Worm (Caenorhabditis elegans) whole organism, late embryonic: ENCODE results near the gene T26C5.4.
A peak's percentile ranks its signal among the peaks of the same experiment; 100 is the strongest.

Source experiments
- C08G9.2 ChIP-seq: sonication (generic microtip); optimal IDR thresholded peaks from 2 replicates; lab custom pipeline; 2016; ENCODE audit warnings: mild to moderate bottlenecking, missing genetic modification characterization, moderate library complexity, missing compliant biosample characterization
- C38D4.7 ChIP-seq: fragments of 200-800 bp; sonication (Bioruptor generic); optimal IDR thresholded peaks from 2 replicates; lab custom pipeline; 2018; ENCODE audit warnings: mild to moderate bottlenecking, missing genetic modification characterization, moderate library complexity, missing compliant biosample characterization
- F13H6.1 ChIP-seq: sonication (generic microtip); optimal IDR thresholded peaks from 2 replicates; lab custom pipeline; 2016; ENCODE audit warnings: missing genetic modification characterization, missing compliant biosample characterization
- K09A11.1 ChIP-seq: sonication (generic microtip); optimal IDR thresholded peaks from 2 replicates; lab custom pipeline; 2017; ENCODE audit warnings: antibody characterized with exemption, mild to moderate bottlenecking, missing genetic modification characterization, missing compliant biosample characterization; ENCODE audit not compliant: insufficient read depth
- Y22D7AL.16 ChIP-seq: sonication (generic microtip); optimal IDR thresholded peaks from 2 replicates; lab custom pipeline; 2016; ENCODE audit warnings: missing genetic modification characterization, missing compliant biosample characterization
- ama-1 ChIP-seq: fragments of 150-350 bp; optimal IDR thresholded peaks from 2 replicates; lab custom pipeline; 2014
- ceh-2 ChIP-seq: sonication (generic microtip); optimal IDR thresholded peaks from 2 replicates; lab custom pipeline; 2016; ENCODE audit warnings: missing genotype, missing genetic modification characterization, missing compliant biosample characterization
- ceh-34 ChIP-seq: sonication (generic microtip); optimal IDR thresholded peaks from 2 replicates; lab custom pipeline; 2016; ENCODE audit warnings: mild to moderate bottlenecking, missing genetic modification characterization, missing compliant biosample characterization
- ceh-48 ChIP-seq: sonication (generic microtip); optimal IDR thresholded peaks from 2 replicates; lab custom pipeline; 2016; ENCODE audit warnings: missing genetic modification characterization, inconsistent platforms, missing compliant biosample characterization
- ceh-6 ChIP-seq: fragments of 200-800 bp; sonication (Bioruptor generic); optimal IDR thresholded peaks from 2 replicates; lab custom pipeline; 2018; ENCODE audit warnings: mild to moderate bottlenecking, missing genetic modification characterization, missing compliant biosample characterization
- ceh-9 ChIP-seq: sonication (generic microtip); optimal IDR thresholded peaks from 2 replicates; lab custom pipeline; 2016; ENCODE audit warnings: mild to moderate bottlenecking, missing genetic modification characterization, inconsistent platforms, missing compliant biosample characterization
- elt-2 ChIP-seq: sonication (generic microtip); optimal IDR thresholded peaks from 2 replicates; lab custom pipeline; 2016; ENCODE audit warnings: missing genetic modification reagents, missing genetic modification characterization, missing compliant biosample characterization
- ets-4 ChIP-seq: sonication (generic microtip); optimal IDR thresholded peaks from 2 replicates; lab custom pipeline; 2016; ENCODE audit warnings: missing genetic modification characterization, missing compliant biosample characterization
- eyg-1 ChIP-seq: sonication (generic microtip); optimal IDR thresholded peaks from 2 replicates; lab custom pipeline; 2016; ENCODE audit warnings: missing genotype, missing genetic modification characterization, missing compliant biosample characterization
- fax-1 ChIP-seq: sonication (generic microtip); optimal IDR thresholded peaks from 2 replicates; lab custom pipeline; 2016; ENCODE audit warnings: missing genotype, missing genetic modification characterization, missing compliant biosample characterization
- fkh-10 ChIP-seq: fragments of 150-350 bp; optimal IDR thresholded peaks from 2 replicates; lab custom pipeline; 2014; ENCODE audit warnings: missing biosample characterization, missing genetic modification reagents, missing genetic modification characterization
- fkh-6 ChIP-seq: sonication (generic microtip); optimal IDR thresholded peaks from 2 replicates; lab custom pipeline; 2016; ENCODE audit warnings: missing genetic modification characterization, missing compliant biosample characterization
- hlh-15 ChIP-seq: sonication (generic microtip); optimal IDR thresholded peaks from 2 replicates; lab custom pipeline; 2016; ENCODE audit warnings: missing genetic modification characterization, missing compliant biosample characterization
- hlh-8 ChIP-seq: sonication (generic microtip); optimal IDR thresholded peaks from 2 replicates; lab custom pipeline; 2016; ENCODE audit warnings: missing genotype, missing genetic modification characterization, missing compliant biosample characterization
- lin-11 ChIP-seq: fragments of 200-800 bp; sonication (Bioruptor generic); optimal IDR thresholded peaks from 2 replicates; lab custom pipeline; 2018; ENCODE audit warnings: mild to moderate bottlenecking, missing genetic modification characterization, missing compliant biosample characterization
- nfya-1 ChIP-seq: sonication (generic microtip); optimal IDR thresholded peaks from 2 replicates; lab custom pipeline; 2017; ENCODE audit warnings: missing genetic modification characterization, mild to moderate bottlenecking, missing compliant biosample characterization, antibody characterized with exemption, moderate library complexity
- npax-4 ChIP-seq: sonication (generic microtip); optimal IDR thresholded peaks from 2 replicates; lab custom pipeline; 2016; ENCODE audit warnings: missing genetic modification characterization, missing compliant biosample characterization
- odd-2 ChIP-seq: sonication (generic microtip); optimal IDR thresholded peaks from 2 replicates; lab custom pipeline; 2017; ENCODE audit warnings: antibody characterized with exemption, mild to moderate bottlenecking, missing genetic modification characterization, missing compliant biosample characterization
- pat-9 ChIP-seq: fragments of 200-800 bp; sonication (Bioruptor generic); optimal IDR thresholded peaks from 2 replicates; lab custom pipeline; 2018; ENCODE audit warnings: mild to moderate bottlenecking, missing genetic modification characterization, moderate library complexity, missing compliant biosample characterization
- pax-1 ChIP-seq: fragments of 150-350 bp; optimal IDR thresholded peaks from 2 replicates; lab custom pipeline; 2014; ENCODE audit warnings: missing biosample characterization, missing genetic modification characterization
- pha-2 ChIP-seq: sonication (generic microtip); optimal IDR thresholded peaks from 2 replicates; lab custom pipeline; 2017; ENCODE audit warnings: mild to moderate bottlenecking, missing genetic modification characterization, missing compliant biosample characterization
- pha-4 ChIP-seq: fragments of 150-350 bp; optimal IDR thresholded peaks from 2 replicates; lab custom pipeline; 2018; ENCODE audit warnings: missing biosample characterization, missing genetic modification reagents, missing genetic modification characterization
- pros-1 ChIP-seq: fragments of 150-350 bp; optimal IDR thresholded peaks from 2 replicates; lab custom pipeline; 2014; ENCODE audit warnings: missing biosample characterization, missing genetic modification reagents, missing genetic modification characterization
- ref-2 ChIP-seq: sonication (generic microtip); optimal IDR thresholded peaks from 2 replicates; lab custom pipeline; 2016; ENCODE audit warnings: missing genetic modification characterization, missing compliant biosample characterization
- sdc-2 ChIP-seq: sonication (generic microtip); optimal IDR thresholded peaks from 2 replicates; lab custom pipeline; 2016; ENCODE audit warnings: missing genotype, missing genetic modification characterization, missing compliant biosample characterization
- syd-9 ChIP-seq: sonication (generic microtip); optimal IDR thresholded peaks from 2 replicates; lab custom pipeline; 2016; ENCODE audit warnings: mild to moderate bottlenecking, missing genetic modification characterization, moderate library complexity, missing compliant biosample characterization
- tbx-7 ChIP-seq: sonication (generic microtip); optimal IDR thresholded peaks from 2 replicates; lab custom pipeline; 2016; ENCODE audit warnings: missing genotype, missing genetic modification characterization, missing compliant biosample characterization
- ttx-3 ChIP-seq: sonication (generic microtip); optimal IDR thresholded peaks from 2 replicates; lab custom pipeline; 2016; ENCODE audit warnings: missing genetic modification reagents, missing genetic modification characterization, missing compliant biosample characterization
- unc-3 ChIP-seq, 2 experiments: fragments of 200-800 bp in 1 of 2; sonication (Bioruptor generic) in 1 of 2; sonication (generic microtip) in 1 of 2; conservative IDR thresholded peaks in 1 of 2; optimal IDR thresholded peaks in 1 of 2; 2 replicates each; pipeline versions ENCODE4 v1.3.6 to Lab custom; 2016 to 2022; ENCODE audit warnings: missing compliant biosample characterization in 2 of 2, missing genetic modification characterization in 2 of 2, missing genetic modification reagents in 1 of 2
- unc-42 ChIP-seq: sonication (generic microtip); optimal IDR thresholded peaks from 2 replicates; lab custom pipeline; 2016; ENCODE audit warnings: missing genotype, missing genetic modification characterization, missing compliant biosample characterization
- unc-55 ChIP-seq: sonication (generic microtip); optimal IDR thresholded peaks from 2 replicates; lab custom pipeline; 2017; ENCODE audit warnings: missing biosample characterization, missing genetic modification reagents, missing genetic modification characterization
- unc-86 ChIP-seq: sonication (generic microtip); optimal IDR thresholded peaks from 2 replicates; lab custom pipeline; 2016; ENCODE audit warnings: missing genetic modification characterization, missing compliant biosample characterization

T26C5.4 gene

ce11 chrII:9282787-9283186, 32.5 kb upstream of the T26C5.4 start (continued):
- peak; percentile 11 for TF ChIP-seq fax-1 (tag; lab: Kevin White, UChicago)
- no peak for TF ChIP-seq lin-11 (tag; lab: Kevin White, UChicago)
- TF ChIP-seq unc-86 (tag; lab: Kevin White, UChicago): no peak
- TF ChIP-seq ceh-48: peak; percentile 85
- peak; percentile 67 for TF ChIP-seq ref-2 (tag; lab: Kevin White, UChicago)
- no peak for TF ChIP-seq sdc-2
- peak; percentile 18 for TF ChIP-seq pax-1
- TF ChIP-seq ama-1 (lab: Kevin White, UChicago): no peak
- peak; percentile 27 for TF ChIP-seq pros-1 (tag; lab: Kevin White, UChicago)
- TF ChIP-seq ceh-34 (tag; lab: Kevin White, UChicago): peak; percentile 69
- peak; percentile 55 for TF ChIP-seq F13H6.1 (tag; lab: Kevin White, UChicago)
- peak; percentile 93 for TF ChIP-seq nfya-1 (tag; lab: Kevin White, UChicago)
- TF ChIP-seq pha-4 (tag; lab: Kevin White, UChicago): no peak
- TF ChIP-seq odd-2 (tag; lab: Kevin White, UChicago): no peak
- no peak for TF ChIP-seq tbx-7 (tag; lab: Kevin White, UChicago)
- no peak for TF ChIP-seq unc-3 (GFP tag; conservative IDR thresholded peaks at IDR 0.05; lab: Robert Waterston, UW)
- peak; percentile 0 for TF ChIP-seq unc-3 (tag; optimal IDR thresholded peaks at IDR 0.05; lab: Kevin White, UChicago)
- TF ChIP-seq ets-4: peak; percentile 37
- TF ChIP-seq ceh-9 (tag; lab: Kevin White, UChicago): no peak
- no peak for TF ChIP-seq C38D4.7

- TF ChIP-seq ref-2 (tag; lab: Kevin White, UChicago) (no peak), nfya-1 (tag; lab: Kevin White, UChicago) (no peak), pros-1 (tag; lab: Kevin White, UChicago) (no peak), fkh-10 (no peak), ttx-3 (no peak)
These were observed 31.7 kb upstream of the T26C5.4 start for ce11 chrII:9282065-9282464.

- TF ChIP-seq C38D4.7 (no peak), ttx-3 (no peak), K09A11.1 (tag; lab: Kevin White, UChicago) (no peak), unc-42 (peak; percentile 15), ceh-6 (no peak)
These were observed 31.3 kb upstream of the T26C5.4 start for ce11 chrII:9281595-9281994.

- TF ChIP-seq syd-9 (tag; lab: Kevin White, UChicago): no peak
- TF ChIP-seq eyg-1 (tag; lab: Kevin White, UChicago): no peak
- TF ChIP-seq pat-9 (tag; lab: Kevin White, UChicago): no peak
- TF ChIP-seq unc-86 (tag; lab: Kevin White, UChicago): no peak
- no peak for TF ChIP-seq C08G9.2 (tag; lab: Kevin White, UChicago)
- TF ChIP-seq ceh-2 (tag; lab: Kevin White, UChicago): no peak
- TF ChIP-seq Y22D7AL.16: no peak
- no peak for TF ChIP-seq elt-2 (tag; lab: Kevin White, UChicago)
- TF ChIP-seq F13H6.1 (tag; lab: Kevin White, UChicago): no peak
- TF ChIP-seq npax-4 (tag; lab: Kevin White, UChicago): no peak
- no peak for TF ChIP-seq hlh-8 (tag; lab: Kevin White, UChicago)
- no peak for TF ChIP-seq hlh-15
- TF ChIP-seq C38D4.7: no peak
- TF ChIP-seq pha-2 (tag; lab: Kevin White, UChicago): no peak
- no peak for TF ChIP-seq unc-55 (GFP tag; lab: Kevin White, UChicago)
- no peak for TF ChIP-seq ceh-34 (tag; lab: Kevin White, UChicago)
- no peak for TF ChIP-seq fkh-6 (tag; lab: Kevin White, UChicago)
These were observed 30.5 kb upstream of the T26C5.4 start for ce11 chrII:9280846-9281245.
